Worm (Caenorhabditis elegans): ENCODE measurements around the gene ZK353.10.

ce11 chrIII:8380645-8381044, 13.6 kb downstream of the ZK353.10 start, which contains the start of gene R05D3.12:
- TF ChIP-seq him-1 (tag; optimal IDR thresholded peaks at IDR 0.05) (no peak), T26A5.8 (tag; optimal IDR thresholded peaks at IDR 0.05) (no peak), xnd-1 (tag; optimal IDR thresholded peaks at IDR 0.05) (no peak), dpl-1 (GFP tag; optimal IDR thresholded peaks at IDR 0.05) (no peak), ztf-6 (GFP tag; IDR thresholded peaks at IDR 0.05) (no peak), pha-4 (tag; optimal IDR thresholded peaks at IDR 0.05) (no peak), rec-8 (tag; optimal IDR thresholded peaks at IDR 0.05) (no peak), ama-1 (optimal IDR thresholded peaks at IDR 0.05) (no peak), ama-1 (GFP tag; optimal IDR thresholded peaks at IDR 0.05) (no peak), ceh-27 (GFP tag; optimal IDR thresholded peaks at IDR 0.05) (no peak)

Measured in whole organism, young adult.